Fruit fly (Drosophila melanogaster) Kc167 (cell line): ENCODE data around the gene CG14662.

Source experiments
- Myc ChIP-seq: fragments of >200 bp; optimal IDR thresholded peaks from 2 replicates; lab custom pipeline; 2017; ENCODE audit warnings: missing external identifiers
- h ChIP-seq: fragments of >200 bp; optimal IDR thresholded peaks from 3 replicates; lab custom pipeline; 2018; ENCODE audit warnings: missing external identifiers
- insv ChIP-seq: fragments of >200 bp; optimal IDR thresholded peaks from 3 replicates; lab custom pipeline; 2018; ENCODE audit warnings: missing external identifiers
- psq ChIP-seq: fragments of >200 bp; optimal IDR thresholded peaks from 2 replicates; lab custom pipeline; 2017; ENCODE audit warnings: missing external identifiers
- ttk ChIP-seq: sonication (Bioruptor generic); optimal IDR thresholded peaks from 2 replicates; lab custom pipeline; 2017; ENCODE audit warnings: missing external identifiers

- TF ChIP-seq h (lab: Kevin White, UChicago) (no peak), psq (lab: Kevin White, UChicago) (no peak), insv (lab: Kevin White, UChicago) (no peak), Myc (lab: Kevin White, UChicago) (no peak), ttk (lab: Kevin White, UChicago) (no peak)
These were observed 29.5 kb upstream of the CG14662 start for dm6 chr3R:5013503-5013902.
